Worm (Caenorhabditis elegans) whole organism, L4/young adult: ENCODE results near the gene ccch-2.

ENCODE experiments used
- W03F9.2 ChIP-seq: fragments of 150-350 bp; optimal IDR thresholded peaks from 2 replicates; lab custom pipeline; 2014; ENCODE audit warnings: missing biosample characterization, missing genetic modification characterization
- dao-5 ChIP-seq: sonication (generic microtip); optimal IDR thresholded peaks from 2 replicates; lab custom pipeline; 2016; ENCODE audit warnings: missing genotype, missing genetic modification characterization, moderate library complexity, missing compliant biosample characterization
- him-1 ChIP-seq: sonication (generic microtip); optimal IDR thresholded peaks from 2 replicates; lab custom pipeline; 2016; ENCODE audit warnings: missing genotype, missing genetic modification reagents, missing genetic modification characterization, missing compliant biosample characterization

The ccch-2 gene

ce11 chrIV:16277902-16278301 is at the start of gene ccch-2:
ccch-2 (plus strand) TSS chrIV:16278202.
- TF ChIP-seq dao-5 (tag; lab: Kevin White, UChicago) (no peak), him-1 (no peak), W03F9.2 (tag; lab: Kevin White, UChicago) (no peak)

ce11 chrIV:16230464-16230863 is 47.5 kb upstream of the ccch-2 start:
- TF ChIP-seq dao-5 (tag; lab: Kevin White, UChicago) = no peak
- no peak for TF ChIP-seq W03F9.2 (tag; lab: Kevin White, UChicago)

- TF ChIP-seq him-1 (no peak), dao-5 (tag; lab: Kevin White, UChicago) (no peak), W03F9.2 (tag; lab: Kevin White, UChicago) (no peak)
Measured at ce11 chrIV:16233028-16233427, 45.0 kb upstream of the ccch-2 start, which contains the start of the genes hpa-1 and irld-39. hpa-1 (minus strand) TSS chrIV:16233128. irld-39 (plus strand) TSS chrIV:16233148.

ce11 chrIV:16236827-16237226 is 41.2 kb upstream of the ccch-2 start:
- no peak for TF ChIP-seq W03F9.2 (tag; lab: Kevin White, UChicago)
- no peak for TF ChIP-seq him-1
- no peak for TF ChIP-seq dao-5 (tag; lab: Kevin White, UChicago)

- TF ChIP-seq dao-5 (tag; lab: Kevin White, UChicago) = no peak
- TF ChIP-seq W03F9.2 (tag; lab: Kevin White, UChicago) = no peak
- TF ChIP-seq him-1 = no peak
Measured at ce11 chrIV:16238555-16238954, 39.4 kb upstream of the ccch-2 start, which contains the start of gene srw-61. srw-61 (minus strand) TSS chrIV:16238655.

ce11 chrIV:16247131-16247530 is 30.9 kb upstream of the ccch-2 start, which contains the start of gene F38C2.1:
F38C2.1 (plus strand) TSS chrIV:16247431.
- TF ChIP-seq dao-5 (tag; lab: Kevin White, UChicago) = no peak

- TF ChIP-seq W03F9.2 (tag; lab: Kevin White, UChicago) = no peak
- no peak for TF ChIP-seq him-1
- TF ChIP-seq dao-5 (tag; lab: Kevin White, UChicago) = no peak
Measured at ce11 chrIV:16254464-16254863, 23.5 kb upstream of the ccch-2 start, which contains the start of gene hlh-17. hlh-17 (plus strand) TSS chrIV:16254764.

ce11 chrIV:16257330-16257729 is 20.7 kb upstream of the ccch-2 start, which contains the start of gene hlh-31:
hlh-31 (plus strand) TSS chrIV:16257630.
- no peak for TF ChIP-seq him-1
- TF ChIP-seq dao-5 (tag; lab: Kevin White, UChicago) = no peak
- no peak for TF ChIP-seq W03F9.2 (tag; lab: Kevin White, UChicago)

ce11 chrIV:16270955-16271354 is 7.0 kb upstream of the ccch-2 start, which contains the start of gene F38C2.4:
F38C2.4 (plus strand) TSS chrIV:16271255.
- TF ChIP-seq dao-5 (tag; lab: Kevin White, UChicago) (no peak), him-1 (no peak), W03F9.2 (tag; lab: Kevin White, UChicago) (no peak)

ce11 chrIV:16277291-16277690 is 711 bp upstream of the ccch-2 start, which contains the start of gene F38C2.7:
F38C2.7 (minus strand) TSS chrIV:16277391.
- TF ChIP-seq dao-5 (tag; lab: Kevin White, UChicago) = no peak
- no peak for TF ChIP-seq him-1
- no peak for TF ChIP-seq W03F9.2 (tag; lab: Kevin White, UChicago)

ce11 chrIV:16280614-16281013 is 2.6 kb downstream of the ccch-2 start, which contains the start of gene clec-191:
clec-191 (minus strand) TSS chrIV:16280714.
- TF ChIP-seq dao-5 (tag; lab: Kevin White, UChicago) = no peak
- TF ChIP-seq him-1 = no peak
- no peak for TF ChIP-seq W03F9.2 (tag; lab: Kevin White, UChicago)

- TF ChIP-seq W03F9.2 (tag; lab: Kevin White, UChicago) = no peak
- TF ChIP-seq dao-5 (tag; lab: Kevin White, UChicago) = no peak
- no peak for TF ChIP-seq him-1
Measured at ce11 chrIV:16290745-16291144, 12.7 kb downstream of the ccch-2 start, which contains the start of gene srz-75. srz-75 (minus strand) TSS chrIV:16290845.

- TF ChIP-seq him-1 = no peak
- no peak for TF ChIP-seq dao-5 (tag; lab: Kevin White, UChicago)
- no peak for TF ChIP-seq W03F9.2 (tag; lab: Kevin White, UChicago)
Measured at ce11 chrIV:16293889-16294288, 15.9 kb downstream of the ccch-2 start.

- TF ChIP-seq him-1 (no peak), dao-5 (tag; lab: Kevin White, UChicago) (no peak), W03F9.2 (tag; lab: Kevin White, UChicago) (no peak)
Measured at ce11 chrIV:16298851-16299250, 20.8 kb downstream of the ccch-2 start, which contains the start of gene srz-72. srz-72 (plus strand) TSS chrIV:16299151.

- TF ChIP-seq W03F9.2 (tag; lab: Kevin White, UChicago) (no peak), him-1 (no peak), dao-5 (tag; lab: Kevin White, UChicago) (no peak)
Measured at ce11 chrIV:16306918-16307317, 28.9 kb downstream of the ccch-2 start.
